Fruit fly (Drosophila melanogaster) whole organism, embryonic: Measurements from ENCODE around the gene CG5592.

ENCODE experiments used
- Awh ChIP-seq: fragments of 200-800 bp; sonication (Bioruptor generic); IDR thresholded peaks from 2 replicates; pipeline ENCODE4, ENCODE4 v1.3.6; 2022; ENCODE audit warnings: missing biosample characterization, missing genetic modification characterization
- CG10543 ChIP-seq: fragments of 200-800 bp; sonication (Bioruptor generic); optimal IDR thresholded peaks from 3 replicates; lab custom pipeline; 2017; ENCODE audit warnings: missing biosample characterization, mild to moderate bottlenecking, missing genetic modification characterization, moderate library complexity
- CG10959 ChIP-seq: fragments of 200-800 bp; sonication (Bioruptor generic); IDR thresholded peaks from 2 replicates; pipeline ENCODE4 v1.3.6; 2022; ENCODE audit warnings: missing biosample characterization, missing genetic modification characterization
- CG10979 ChIP-seq: fragments of 200-800 bp; sonication (Bioruptor generic); optimal IDR thresholded peaks from 2 replicates; lab custom pipeline; 2018; ENCODE audit warnings: missing biosample characterization, mild to moderate bottlenecking, missing genetic modification characterization, moderate library complexity
- CG11504 ChIP-seq: fragments of 200-800 bp; sonication (Bioruptor generic); optimal IDR thresholded peaks from 3 replicates; lab custom pipeline; 2019; ENCODE audit warnings: missing biosample characterization, mild to moderate bottlenecking, missing genetic modification characterization, moderate library complexity
- CG11560 ChIP-seq: fragments of 200-800 bp; sonication (Bioruptor generic); IDR thresholded peaks from 3 replicates; pipeline ENCODE4 v1.3.6; 2022; ENCODE audit warnings: missing biosample characterization, missing genetic modification characterization
- CG11695 ChIP-seq: fragments of 200-800 bp; sonication (Bioruptor generic); IDR thresholded peaks from 3 replicates; pipeline ENCODE4 v1.3.6; 2022; ENCODE audit warnings: missing biosample characterization, missing genetic modification characterization
- CG12299 ChIP-seq: fragments of 200-800 bp; sonication (Bioruptor generic); optimal IDR thresholded peaks from 2 replicates; lab custom pipeline; 2018; ENCODE audit warnings: missing biosample characterization, mild to moderate bottlenecking, missing genetic modification characterization
- CG13287 ChIP-seq: fragments of 200-800 bp; sonication (Bioruptor generic); IDR thresholded peaks from 2 replicates; pipeline ENCODE4 v1.3.6; 2022; ENCODE audit warnings: missing biosample characterization, missing genetic modification characterization; ENCODE audit not compliant: partially characterized antibody
- CG15601 ChIP-seq: fragments of 200-800 bp; sonication (Bioruptor generic); optimal IDR thresholded peaks from 3 replicates; lab custom pipeline; 2019; ENCODE audit warnings: missing biosample characterization, mild to moderate bottlenecking, missing genetic modification characterization, moderate library complexity
- CG31441 ChIP-seq: fragments of 200-800 bp; sonication (Bioruptor generic); IDR thresholded peaks from 2 replicates; pipeline ENCODE4 v1.3.6; 2022; ENCODE audit warnings: missing biosample characterization, missing genetic modification characterization
- CG32767 ChIP-seq: fragments of 200-800 bp; sonication (Bioruptor generic); IDR thresholded peaks from 2 replicates; pipeline ENCODE4 v1.3.6; 2022; ENCODE audit warnings: missing biosample characterization, missing genetic modification characterization
- CG3838 ChIP-seq: fragments of 200-800 bp; sonication (Bioruptor generic); optimal IDR thresholded peaks from 3 replicates; lab custom pipeline; 2016; ENCODE audit warnings: missing biosample characterization, missing genetic modification characterization
- CG4360 ChIP-seq: fragments of 200-800 bp; sonication (Bioruptor generic); IDR thresholded peaks from 2 replicates; pipeline ENCODE4 v1.3.6; 2022; ENCODE audit warnings: missing biosample characterization, missing genetic modification characterization
- CG6272 ChIP-seq: fragments of 200-800 bp; sonication (Bioruptor generic); IDR thresholded peaks from 2 replicates; pipeline ENCODE4 v1.3.6; 2022; ENCODE audit warnings: missing biosample characterization, missing genetic modification characterization
- CG6689 ChIP-seq: fragments of 200-800 bp; sonication (Bioruptor generic); IDR thresholded peaks from 2 replicates; pipeline ENCODE4 v1.3.6; 2022; ENCODE audit warnings: missing biosample characterization, missing genetic modification characterization
- CG8944 ChIP-seq: fragments of 200-800 bp; sonication (Bioruptor generic); optimal IDR thresholded peaks from 3 replicates; lab custom pipeline; 2016; ENCODE audit warnings: missing biosample characterization, missing genetic modification characterization
- CG9876 ChIP-seq: fragments of 200-800 bp; sonication (Bioruptor generic); optimal IDR thresholded peaks from 2 replicates; lab custom pipeline; 2016; ENCODE audit warnings: missing biosample characterization, missing genetic modification characterization
- CTCF ChIP-seq: fragments of 200-800 bp; sonication (Bioruptor generic); optimal IDR thresholded peaks from 2 replicates; lab custom pipeline; 2017; ENCODE audit warnings: missing biosample characterization, mild to moderate bottlenecking, missing genetic modification characterization, moderate library complexity
- D19A ChIP-seq: fragments of 200-800 bp; optimal IDR thresholded peaks from 3 replicates; lab custom pipeline; 2019; ENCODE audit warnings: missing biosample characterization, mild to moderate bottlenecking, missing genetic modification characterization, moderate library complexity
- D19B ChIP-seq: fragments of 200-800 bp; sonication (Bioruptor generic); optimal IDR thresholded peaks from 2 replicates; lab custom pipeline; 2017; ENCODE audit warnings: missing biosample characterization, mild to moderate bottlenecking, missing genetic modification characterization
- HLH54F ChIP-seq: fragments of 200-800 bp; sonication (Bioruptor generic); optimal IDR thresholded peaks from 3 replicates; lab custom pipeline; 2016; ENCODE audit warnings: missing biosample characterization, missing genetic modification characterization
- HLHmδ ChIP-seq: fragments of 200-800 bp; sonication (Bioruptor generic); optimal IDR thresholded peaks from 2 replicates; lab custom pipeline; 2018; ENCODE audit warnings: missing biosample characterization, mild to moderate bottlenecking, missing genetic modification characterization, moderate library complexity
- Hmr ChIP-seq: fragments of 200-800 bp; sonication (Bioruptor generic); optimal IDR thresholded peaks from 3 replicates; lab custom pipeline; 2017; ENCODE audit warnings: mild to moderate bottlenecking, missing biosample characterization, missing genetic modification reagents, missing genetic modification characterization
- Hr3 ChIP-seq: fragments of 200-800 bp; sonication (Bioruptor generic); optimal IDR thresholded peaks from 3 replicates; lab custom pipeline; 2016; ENCODE audit warnings: missing biosample characterization, missing genetic modification characterization
- Hsf ChIP-seq: fragments of 200-800 bp; sonication (Bioruptor generic); optimal IDR thresholded peaks from 3 replicates; lab custom pipeline; 2016; ENCODE audit warnings: missing biosample characterization, missing genetic modification characterization
- Six4 ChIP-seq: fragments of 200-800 bp; sonication (Bioruptor generic); optimal IDR thresholded peaks from 2 replicates; lab custom pipeline; 2016; ENCODE audit warnings: missing biosample characterization, missing genetic modification characterization
- bbx ChIP-seq: fragments of 200-800 bp; sonication (Bioruptor generic); IDR thresholded peaks from 2 replicates; pipeline ENCODE4 v1.3.6; 2022; ENCODE audit warnings: missing biosample characterization, missing genetic modification characterization; ENCODE audit not compliant: partially characterized antibody
- cato ChIP-seq: fragments of 200-800 bp; sonication (Bioruptor generic); optimal IDR thresholded peaks from 2 replicates; lab custom pipeline; 2016; ENCODE audit warnings: missing biosample characterization, missing genetic modification characterization, borderline replicate concordance
- caup ChIP-seq: fragments of 200-800 bp; sonication (Bioruptor generic); optimal IDR thresholded peaks from 3 replicates; lab custom pipeline; 2017; ENCODE audit warnings: missing biosample characterization, mild to moderate bottlenecking, missing genetic modification characterization, moderate library complexity; ENCODE audit not compliant: severe bottlenecking
- crp ChIP-seq, 2 experiments: fragments of 200-800 bp; sonication (Bioruptor generic); optimal IDR thresholded peaks; 2 replicates in 1 of 2; 3 replicates in 1 of 2; lab custom pipeline; 2017; ENCODE audit warnings: missing biosample characterization in 2 of 2, missing genetic modification characterization in 2 of 2, mild to moderate bottlenecking in 1 of 2, moderate library complexity in 1 of 2
- cwo ChIP-seq: fragments of 200-800 bp; sonication (Bioruptor generic); optimal IDR thresholded peaks from 3 replicates; lab custom pipeline; 2017; ENCODE audit warnings: missing biosample characterization, missing genetic modification characterization, mild to moderate bottlenecking, moderate library complexity, missing genetic modification reagents
- en ChIP-seq: fragments of 200-800 bp; sonication (Bioruptor generic); optimal IDR thresholded peaks from 2 replicates; lab custom pipeline; 2016; ENCODE audit warnings: missing biosample characterization, missing genetic modification characterization
- ewg ChIP-seq: fragments of 200-800 bp; sonication (Bioruptor generic); optimal IDR thresholded peaks from 3 replicates; lab custom pipeline; 2017; ENCODE audit warnings: mild to moderate bottlenecking, missing biosample characterization, missing genetic modification reagents, missing genetic modification characterization
- fru ChIP-seq: fragments of >200 bp; optimal IDR thresholded peaks from 2 replicates; lab custom pipeline; 2017
- gfzf ChIP-seq: fragments of 200-800 bp; sonication (Bioruptor generic); optimal IDR thresholded peaks from 2 replicates; lab custom pipeline; 2016; ENCODE audit warnings: missing biosample characterization, mild to moderate bottlenecking, missing genetic modification characterization, moderate library complexity
- nau ChIP-seq: fragments of 200-800 bp; sonication (Bioruptor generic); optimal IDR thresholded peaks from 3 replicates; lab custom pipeline; 2017; ENCODE audit warnings: missing biosample characterization, mild to moderate bottlenecking, missing genetic modification characterization, missing genetic modification reagents
- pros ChIP-seq: fragments of 200-800 bp; sonication (Bioruptor generic); optimal IDR thresholded peaks from 3 replicates; lab custom pipeline; 2019; ENCODE audit warnings: missing biosample characterization, mild to moderate bottlenecking, missing genetic modification characterization, moderate library complexity
- pzg ChIP-seq: fragments of 200-800 bp; sonication (Bioruptor generic); optimal IDR thresholded peaks from 3 replicates; lab custom pipeline; 2018; ENCODE audit warnings: missing biosample characterization, mild to moderate bottlenecking, missing genetic modification characterization, moderate library complexity
- scrt ChIP-seq: fragments of 200-800 bp; sonication (Bioruptor generic); optimal IDR thresholded peaks from 2 replicates; lab custom pipeline; 2018; ENCODE audit warnings: missing biosample characterization, mild to moderate bottlenecking, missing genetic modification characterization, moderate library complexity
- sd ChIP-seq: fragments of 200-800 bp; sonication (Bioruptor generic); optimal IDR thresholded peaks from 3 replicates; lab custom pipeline; 2018; ENCODE audit warnings: missing biosample characterization, mild to moderate bottlenecking, missing genetic modification characterization, moderate library complexity
- seq ChIP-seq: fragments of 200-800 bp; sonication (Bioruptor generic); IDR thresholded peaks from 2 replicates; pipeline ENCODE4 v1.3.6; 2022; ENCODE audit warnings: missing biosample characterization, missing genetic modification characterization
- slbo ChIP-seq: fragments of 200-800 bp; sonication (Bioruptor generic); IDR thresholded peaks from 2 replicates; pipeline ENCODE4 v1.3.6; 2022; ENCODE audit warnings: missing biosample characterization, missing genetic modification characterization
- sob ChIP-seq: fragments of 200-800 bp; sonication (Bioruptor generic); IDR thresholded peaks from 2 replicates; pipeline ENCODE4 v1.3.6; 2022; ENCODE audit warnings: missing biosample characterization, missing genetic modification characterization
- unc-4 ChIP-seq: fragments of 200-800 bp; sonication (Bioruptor generic); IDR thresholded peaks from 2 replicates; pipeline ENCODE4 v1.3.6; 2022; ENCODE audit warnings: missing biosample characterization, missing genetic modification characterization; ENCODE audit not compliant: partially characterized antibody
- usp ChIP-seq: fragments of >200 bp; optimal IDR thresholded peaks from 2 replicates; lab custom pipeline; 2017; ENCODE audit warnings: missing biosample characterization, missing genetic modification characterization
- vvl ChIP-seq: fragments of 200-800 bp; sonication (Bioruptor generic); IDR thresholded peaks from 2 replicates; pipeline ENCODE4 v1.3.6; 2022; ENCODE audit warnings: missing biosample characterization, missing genetic modification characterization
- zen2 ChIP-seq: fragments of 200-800 bp; sonication (Bioruptor generic); IDR thresholded peaks from 3 replicates; pipeline ENCODE4 v1.3.6; 2022; ENCODE audit warnings: missing biosample characterization, missing genetic modification characterization; ENCODE audit not compliant: partially characterized antibody

The CG5592 gene

dm6 chr3L:5906599-5906998 lies 9.2 kb downstream of the CG5592 start, which contains the start of gene CG10486:
Gene CG10486 (minus strand): TSS chr3L:5906699.
- TF ChIP-seq CG11504, result no peak
- no peak for TF ChIP-seq CG10979 (tag; lab: Kevin White, UChicago)
- TF ChIP-seq caup, result no peak
- TF ChIP-seq sd (tag; lab: Kevin White, UChicago), result no peak
- TF ChIP-seq D19A (tag; lab: Kevin White, UChicago), result no peak
- no peak for TF ChIP-seq HLHmδ (GFP tag; lab: Kevin White, UChicago)
- no peak for TF ChIP-seq CG11560 (tag; lab: Robert Waterston, UW)
- TF ChIP-seq, all 482 proteins: peak for 0

dm6 chr3L:5907077-5907476 lies 9.6 kb downstream of the CG5592 start, which contains the start of gene CG13288:
Gene CG13288 (plus strand): TSS chr3L:5907381.
- TF ChIP-seq ewg (peak; percentile 61), CG6272 (GFP tag; lab: Robert Waterston, UW) (no peak), CG15601 (tag; lab: Kevin White, UChicago) (peak; percentile 46), Hr3 (no peak), scrt (GFP tag; lab: Kevin White, UChicago) (peak; percentile 91), CTCF (GFP tag; lab: Kevin White, UChicago) (peak; percentile 72), Hmr (GFP tag; lab: Kevin White, UChicago) (no peak), CG12299 (tag; lab: Kevin White, UChicago) (no peak), vvl (no peak), gfzf (GFP tag; lab: Kevin White, UChicago) (no peak), Six4 (GFP tag; lab: Kevin White, UChicago) (no peak), D19A (tag; lab: Kevin White, UChicago) (no peak)

dm6 chr3L:5920778-5921177 lies 23.3 kb downstream of the CG5592 start:
- no peak for TF ChIP-seq nau (GFP tag; lab: Kevin White, UChicago)
- peak; percentile 0 for TF ChIP-seq cwo
- TF ChIP-seq D19B (GFP tag; lab: Kevin White, UChicago), result no peak
- TF ChIP-seq CG32767 (GFP tag; lab: Robert Waterston, UW), result peak; percentile 87; the same call in 1 of the 2 replicates
- TF ChIP-seq pzg, result peak; percentile 13
- peak; percentile 86 for TF ChIP-seq ewg
- TF ChIP-seq cato (GFP tag; lab: Kevin White, UChicago), result no peak
- no peak for TF ChIP-seq CG10959 (GFP tag; lab: Robert Waterston, UW)
- TF ChIP-seq pros (GFP tag; lab: Kevin White, UChicago), result no peak
- no peak for TF ChIP-seq gfzf (GFP tag; lab: Kevin White, UChicago)
- TF ChIP-seq CG3838 (GFP tag; lab: Kevin White, UChicago), result no peak
- TF ChIP-seq unc-4 (GFP tag; lab: Robert Waterston, UW), result 0 out of 2 replicates have a peak, but pooled peaks have one; percentile 34
- TF ChIP-seq CG11695 (GFP tag; lab: Robert Waterston, UW), result 0 out of 3 replicates have a peak, but pooled peaks have one; percentile 34
- no peak for TF ChIP-seq CG4360 (GFP tag; lab: Robert Waterston, UW)
- TF ChIP-seq crp (GFP tag; optimal IDR thresholded peaks at IDR 0.05; lab: Kevin White, UChicago), result peak in 1 of 2 experiments; percentile 71
- no peak for TF ChIP-seq sob (GFP tag; lab: Robert Waterston, UW)
- TF ChIP-seq CG9876, result no peak
- TF ChIP-seq en (GFP tag; lab: Kevin White, UChicago), result no peak
- TF ChIP-seq CG6689, result no peak
- no peak for TF ChIP-seq zen2 (GFP tag; lab: Robert Waterston, UW)
- TF ChIP-seq Awh (GFP tag; lab: Robert Waterston, UW), result 0 out of 2 replicates have a peak, but pooled peaks have one; percentile 9
- TF ChIP-seq CG31441 (GFP tag; lab: Robert Waterston, UW), result 0 out of 2 replicates have a peak, but pooled peaks have one; percentile 12
- no peak for TF ChIP-seq Hsf (GFP tag; lab: Kevin White, UChicago)
- TF ChIP-seq fru (lab: Kevin White, UChicago), result no peak
- peak; percentile 39; the same call in 1 of the 2 replicates for TF ChIP-seq CG13287 (GFP tag; lab: Robert Waterston, UW)
- TF ChIP-seq bbx (GFP tag; lab: Robert Waterston, UW), result no peak
- TF ChIP-seq HLH54F, result no peak
- TF ChIP-seq CG10543 (GFP tag; lab: Kevin White, UChicago), result peak; percentile 4
- no peak for TF ChIP-seq seq
- no peak for TF ChIP-seq CG8944 (GFP tag; lab: Kevin White, UChicago)
- no peak for TF ChIP-seq usp (GFP tag; lab: Kevin White, UChicago)
- no peak for TF ChIP-seq slbo (GFP tag; lab: Robert Waterston, UW)
